Fruit fly (Drosophila melanogaster): ENCODE measurements around the gene Hrb87F.

Gene Hrb87F

DNA sequence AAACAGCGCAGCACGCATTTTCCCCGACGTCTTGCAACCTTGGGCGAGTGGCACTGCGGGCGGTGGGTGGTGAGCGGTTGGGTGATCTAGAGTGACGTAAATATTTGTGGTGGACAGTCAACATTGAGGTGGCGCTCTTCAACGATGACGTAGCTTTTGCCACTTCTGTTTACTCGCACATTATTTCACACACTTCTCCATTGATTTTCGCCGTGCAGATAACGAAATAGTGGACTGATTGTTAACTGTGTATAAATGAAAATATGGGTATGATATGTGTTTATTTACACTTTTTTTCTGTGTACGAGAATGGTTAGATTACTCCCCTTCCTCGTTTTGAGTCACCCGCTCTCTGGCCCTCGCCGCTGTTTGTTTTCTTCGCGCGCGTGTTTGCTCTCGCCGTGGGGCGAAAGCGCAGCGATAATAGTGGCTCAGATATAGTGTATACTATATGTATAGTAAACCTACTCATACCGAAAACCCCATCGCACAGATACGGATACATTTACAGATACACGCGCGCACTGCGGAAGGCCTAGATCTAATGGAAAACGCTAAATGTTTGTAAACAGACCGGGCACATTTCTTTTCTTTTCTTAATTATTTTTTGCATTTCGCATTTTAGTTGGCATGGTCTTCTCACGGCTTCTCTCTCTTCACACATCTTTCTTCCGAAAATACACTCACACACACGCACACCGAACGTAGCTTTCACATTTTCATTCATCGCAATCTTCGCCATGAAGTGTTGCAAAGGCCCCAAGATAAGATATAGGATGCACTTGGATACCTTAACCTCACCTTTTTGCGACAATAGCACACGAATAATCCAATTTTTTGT lies 26.3 kb upstream of the Hrb87F start, which contains the start of gene omd (continued):
- TF ChIP-seq eyg (GFP tag; optimal IDR thresholded peaks at IDR 0.05): peak; percentile 69
- TF ChIP-seq tll (GFP tag; optimal IDR thresholded peaks at IDR 0.05): no peak
- no peak; the same call in 2 of the 3 replicates for TF ChIP-seq sr (GFP tag; IDR thresholded peaks at IDR 0.05)
- TF ChIP-seq dimm (GFP tag; IDR thresholded peaks at IDR 0.05): no peak
- TF ChIP-seq nau (GFP tag; optimal IDR thresholded peaks at IDR 0.05): no peak
- TF ChIP-seq CTCF (GFP tag; optimal IDR thresholded peaks at IDR 0.05): peak; percentile 36
- no peak for TF ChIP-seq CG2129 (GFP tag; IDR thresholded peaks at IDR 0.05; ENCODE audit: partially characterized antibody)
- no peak for TF ChIP-seq CG14667 (GFP tag; IDR thresholded peaks at IDR 0.05)
- TF ChIP-seq Drgx (GFP tag; IDR thresholded peaks at IDR 0.05): 0 out of 2 replicates have a peak, but pooled peaks have one; percentile 12
- no peak for TF ChIP-seq aop (GFP tag; IDR thresholded peaks at IDR 0.05)
- no peak for TF ChIP-seq PHDP (tag; optimal IDR thresholded peaks at IDR 0.05)
- TF ChIP-seq HLH54F (GFP tag; optimal IDR thresholded peaks at IDR 0.05): peak; percentile 41
- TF ChIP-seq kah (GFP tag; optimal IDR thresholded peaks at IDR 0.05): no peak
- TF ChIP-seq Bdp1 (GFP tag; optimal IDR thresholded peaks at IDR 0.05): peak; percentile 14
- TF ChIP-seq CG10209 (GFP tag; optimal IDR thresholded peaks at IDR 0.05): peak; percentile 77
- TF ChIP-seq CG7963 (GFP tag; IDR thresholded peaks at IDR 0.05; ENCODE audit: partially characterized antibody): no peak
- TF ChIP-seq CG9932 (GFP tag; IDR thresholded peaks at IDR 0.05): peak; percentile 52
- TF ChIP-seq CG9609 (GFP tag; optimal IDR thresholded peaks at IDR 0.05): peak; percentile 17
- TF ChIP-seq ato (GFP tag; IDR thresholded peaks at IDR 0.05; ENCODE audit: partially characterized antibody): no peak
- TF ChIP-seq CG31365 (tag; optimal IDR thresholded peaks at IDR 0.05): peak; percentile 45
- 0 out of 2 replicates have a peak, but pooled peaks have one; percentile 15 for TF ChIP-seq Bgb (GFP tag; IDR thresholded peaks at IDR 0.05; ENCODE audit: partially characterized antibody)
- TF ChIP-seq H2.0 (GFP tag; IDR thresholded peaks at IDR 0.05): 0 out of 2 replicates have a peak, but pooled peaks have one; percentile 28
- no peak for TF ChIP-seq CG2678 (tag; optimal IDR thresholded peaks at IDR 0.05)
- TF ChIP-seq dm (GFP tag; optimal IDR thresholded peaks at IDR 0.05): no peak
- TF ChIP-seq insv (GFP tag; optimal IDR thresholded peaks at IDR 0.05): no peak
- TF ChIP-seq Adf1 (GFP tag; IDR thresholded peaks at IDR 0.05): peak; percentile 51; the same call in 1 of the 2 replicates
- peak; percentile 60; the same call in 2 of the 3 replicates for TF ChIP-seq dysf (GFP tag; IDR thresholded peaks at IDR 0.05)
- no peak for TF ChIP-seq CG34224 (GFP tag; IDR thresholded peaks at IDR 0.05; ENCODE audit: partially characterized antibody)
- TF ChIP-seq bigmax (GFP tag; optimal IDR thresholded peaks at IDR 0.05): no peak
- TF ChIP-seq mirr (GFP tag; optimal IDR thresholded peaks at IDR 0.05): peak; percentile 82
- TF ChIP-seq Hmx (GFP tag; optimal IDR thresholded peaks at IDR 0.05): no peak
- peak; percentile 81 for TF ChIP-seq Xrp1 (GFP tag; IDR thresholded peaks at IDR 0.05)
- no peak for TF ChIP-seq CG7556 (GFP tag; optimal IDR thresholded peaks at IDR 0.05)
- no peak for TF ChIP-seq NfI (GFP tag; optimal IDR thresholded peaks at IDR 0.05)
- TF ChIP-seq CG9876 (GFP tag; optimal IDR thresholded peaks at IDR 0.05): peak; percentile 43
- no peak for TF ChIP-seq jing (GFP tag; optimal IDR thresholded peaks at IDR 0.05)
- TF ChIP-seq sens-2 (GFP tag; IDR thresholded peaks at IDR 0.05): 0 out of 2 replicates have a peak, but pooled peaks have one; percentile 30
- TF ChIP-seq Sin3A (optimal IDR thresholded peaks at IDR 0.05): no peak
- no peak for TF ChIP-seq Fer3 (tag; optimal IDR thresholded peaks at IDR 0.05)
- TF ChIP-seq org-1 (GFP tag; optimal IDR thresholded peaks at IDR 0.05): peak; percentile 70
- TF ChIP-seq CG4730 (GFP tag; IDR thresholded peaks at IDR 0.05): no peak
- peak; percentile 64 for TF ChIP-seq Hsf (GFP tag; optimal IDR thresholded peaks at IDR 0.05)
- TF ChIP-seq Usf (GFP tag; optimal IDR thresholded peaks at IDR 0.05): peak; percentile 24
- peak; percentile 70 for TF ChIP-seq Sox100B (GFP tag; optimal IDR thresholded peaks at IDR 0.05)
- no peak for TF ChIP-seq bbx (GFP tag; IDR thresholded peaks at IDR 0.05; ENCODE audit: partially characterized antibody)
- TF ChIP-seq CG7372 (GFP tag; IDR thresholded peaks at IDR 0.05): no peak
- peak; percentile 52; the same call in 1 of the 2 replicates for TF ChIP-seq chm (GFP tag; IDR thresholded peaks at IDR 0.05)
- peak; percentile 33 for TF ChIP-seq CG5245 (GFP tag; optimal IDR thresholded peaks at IDR 0.05)
- TF ChIP-seq sob (GFP tag; IDR thresholded peaks at IDR 0.05): peak; percentile 73
- no peak for TF ChIP-seq usp (GFP tag; optimal IDR thresholded peaks at IDR 0.05)
